Worm (Caenorhabditis elegans) whole organism, late embryonic: ENCODE results near the gene qua-1.

Experiments used
- C08G9.2 ChIP-seq: sonication (generic microtip); optimal IDR thresholded peaks from 2 replicates; lab custom pipeline; 2016; ENCODE audit warnings: mild to moderate bottlenecking, missing genetic modification characterization, moderate library complexity, missing compliant biosample characterization
- C38D4.7 ChIP-seq: fragments of 200-800 bp; sonication (Bioruptor generic); optimal IDR thresholded peaks from 2 replicates; lab custom pipeline; 2018; ENCODE audit warnings: mild to moderate bottlenecking, missing genetic modification characterization, moderate library complexity, missing compliant biosample characterization
- F13H6.1 ChIP-seq: sonication (generic microtip); optimal IDR thresholded peaks from 2 replicates; lab custom pipeline; 2016; ENCODE audit warnings: missing genetic modification characterization, missing compliant biosample characterization
- K09A11.1 ChIP-seq: sonication (generic microtip); optimal IDR thresholded peaks from 2 replicates; lab custom pipeline; 2017; ENCODE audit warnings: antibody characterized with exemption, mild to moderate bottlenecking, missing genetic modification characterization, missing compliant biosample characterization; ENCODE audit not compliant: insufficient read depth
- T23F11.4 ChIP-seq: fragments of 200-800 bp; sonication (Bioruptor generic); optimal IDR thresholded peaks from 2 replicates; lab custom pipeline; 2018; ENCODE audit warnings: mild to moderate bottlenecking, missing genetic modification characterization, missing compliant biosample characterization
- ama-1 ChIP-seq: fragments of 150-350 bp; optimal IDR thresholded peaks from 2 replicates; lab custom pipeline; 2014
- ceh-19 ChIP-seq: fragments of 200-800 bp; sonication (Bioruptor generic); optimal IDR thresholded peaks from 2 replicates; lab custom pipeline; 2018; ENCODE audit warnings: mild to moderate bottlenecking, missing genetic modification characterization, missing compliant biosample characterization
- ceh-30 ChIP-seq: fragments of 150-350 bp; optimal IDR thresholded peaks from 2 replicates; lab custom pipeline; 2014; ENCODE audit warnings: missing biosample characterization, missing genetic modification characterization
- ceh-31 ChIP-seq: sonication (generic microtip); optimal IDR thresholded peaks from 2 replicates; lab custom pipeline; 2016; ENCODE audit warnings: missing genetic modification characterization, missing compliant biosample characterization
- ceh-34 ChIP-seq: sonication (generic microtip); optimal IDR thresholded peaks from 2 replicates; lab custom pipeline; 2016; ENCODE audit warnings: mild to moderate bottlenecking, missing genetic modification characterization, missing compliant biosample characterization
- ceh-45 ChIP-seq: fragments of 200-800 bp; sonication (Bioruptor generic); IDR thresholded peaks from 2 replicates; pipeline ENCODE4 v1.3.6; 2022; ENCODE audit warnings: missing genetic modification reagents, missing genetic modification characterization, missing compliant biosample characterization
- ceh-48 ChIP-seq: sonication (generic microtip); optimal IDR thresholded peaks from 2 replicates; lab custom pipeline; 2016; ENCODE audit warnings: missing genetic modification characterization, inconsistent platforms, missing compliant biosample characterization
- ceh-6 ChIP-seq: fragments of 200-800 bp; sonication (Bioruptor generic); optimal IDR thresholded peaks from 2 replicates; lab custom pipeline; 2018; ENCODE audit warnings: mild to moderate bottlenecking, missing genetic modification characterization, missing compliant biosample characterization
- ceh-9 ChIP-seq: sonication (generic microtip); optimal IDR thresholded peaks from 2 replicates; lab custom pipeline; 2016; ENCODE audit warnings: mild to moderate bottlenecking, missing genetic modification characterization, inconsistent platforms, missing compliant biosample characterization
- dve-1 ChIP-seq: sonication (generic microtip); optimal IDR thresholded peaks from 2 replicates; lab custom pipeline; 2017; ENCODE audit warnings: antibody characterized with exemption, mild to moderate bottlenecking, missing genetic modification characterization, missing compliant biosample characterization
- elt-4 ChIP-seq: sonication (generic microtip); optimal IDR thresholded peaks from 2 replicates; lab custom pipeline; 2016; ENCODE audit warnings: missing genetic modification characterization, missing compliant biosample characterization
- ets-4 ChIP-seq: sonication (generic microtip); optimal IDR thresholded peaks from 2 replicates; lab custom pipeline; 2016; ENCODE audit warnings: missing genetic modification characterization, missing compliant biosample characterization
- eyg-1 ChIP-seq: sonication (generic microtip); optimal IDR thresholded peaks from 2 replicates; lab custom pipeline; 2016; ENCODE audit warnings: missing genotype, missing genetic modification characterization, missing compliant biosample characterization
- fax-1 ChIP-seq: sonication (generic microtip); optimal IDR thresholded peaks from 2 replicates; lab custom pipeline; 2016; ENCODE audit warnings: missing genotype, missing genetic modification characterization, missing compliant biosample characterization
- fkh-6 ChIP-seq: sonication (generic microtip); optimal IDR thresholded peaks from 2 replicates; lab custom pipeline; 2016; ENCODE audit warnings: missing genetic modification characterization, missing compliant biosample characterization
- hlh-8 ChIP-seq: sonication (generic microtip); optimal IDR thresholded peaks from 2 replicates; lab custom pipeline; 2016; ENCODE audit warnings: missing genotype, missing genetic modification characterization, missing compliant biosample characterization
- lin-11 ChIP-seq: fragments of 200-800 bp; sonication (Bioruptor generic); optimal IDR thresholded peaks from 2 replicates; lab custom pipeline; 2018; ENCODE audit warnings: mild to moderate bottlenecking, missing genetic modification characterization, missing compliant biosample characterization
- mec-3 ChIP-seq: sonication (generic microtip); optimal IDR thresholded peaks from 2 replicates; lab custom pipeline; 2016; ENCODE audit warnings: borderline replicate concordance, missing genetic modification characterization, missing compliant biosample characterization
- nfya-1 ChIP-seq: sonication (generic microtip); optimal IDR thresholded peaks from 2 replicates; lab custom pipeline; 2017; ENCODE audit warnings: missing genetic modification characterization, mild to moderate bottlenecking, missing compliant biosample characterization, antibody characterized with exemption, moderate library complexity
- nhr-11 ChIP-seq: fragments of 150-350 bp; optimal IDR thresholded peaks from 2 replicates; lab custom pipeline; 2014; ENCODE audit warnings: missing biosample characterization, missing genetic modification characterization
- nhr-232 ChIP-seq: sonication (generic microtip); optimal IDR thresholded peaks from 2 replicates; lab custom pipeline; 2016; ENCODE audit warnings: missing genetic modification characterization, missing compliant biosample characterization
- pag-3 ChIP-seq: sonication (generic microtip); optimal IDR thresholded peaks from 2 replicates; lab custom pipeline; 2016; ENCODE audit warnings: missing compliant biosample characterization, missing genetic modification characterization, borderline replicate concordance
- pax-1 ChIP-seq: fragments of 150-350 bp; optimal IDR thresholded peaks from 2 replicates; lab custom pipeline; 2014; ENCODE audit warnings: missing biosample characterization, missing genetic modification characterization
- pha-4 ChIP-seq: fragments of 150-350 bp; optimal IDR thresholded peaks from 2 replicates; lab custom pipeline; 2018; ENCODE audit warnings: missing biosample characterization, missing genetic modification reagents, missing genetic modification characterization
- ref-2 ChIP-seq: sonication (generic microtip); optimal IDR thresholded peaks from 2 replicates; lab custom pipeline; 2016; ENCODE audit warnings: missing genetic modification characterization, missing compliant biosample characterization
- rnt-1 ChIP-seq: sonication (generic microtip); optimal IDR thresholded peaks from 2 replicates; lab custom pipeline; 2016; ENCODE audit warnings: missing genetic modification characterization, missing compliant biosample characterization
- sdc-2 ChIP-seq: sonication (generic microtip); optimal IDR thresholded peaks from 2 replicates; lab custom pipeline; 2016; ENCODE audit warnings: missing genotype, missing genetic modification characterization, missing compliant biosample characterization
- syd-9 ChIP-seq: sonication (generic microtip); optimal IDR thresholded peaks from 2 replicates; lab custom pipeline; 2016; ENCODE audit warnings: mild to moderate bottlenecking, missing genetic modification characterization, moderate library complexity, missing compliant biosample characterization
- ttx-3 ChIP-seq: sonication (generic microtip); optimal IDR thresholded peaks from 2 replicates; lab custom pipeline; 2016; ENCODE audit warnings: missing genetic modification reagents, missing genetic modification characterization, missing compliant biosample characterization
- unc-3 ChIP-seq, 2 experiments: fragments of 200-800 bp in 1 of 2; sonication (Bioruptor generic) in 1 of 2; sonication (generic microtip) in 1 of 2; conservative IDR thresholded peaks in 1 of 2; optimal IDR thresholded peaks in 1 of 2; 2 replicates each; pipeline versions ENCODE4 v1.3.6 to Lab custom; 2016 to 2022; ENCODE audit warnings: missing compliant biosample characterization in 2 of 2, missing genetic modification characterization in 2 of 2, missing genetic modification reagents in 1 of 2
- unc-42 ChIP-seq: sonication (generic microtip); optimal IDR thresholded peaks from 2 replicates; lab custom pipeline; 2016; ENCODE audit warnings: missing genotype, missing genetic modification characterization, missing compliant biosample characterization
- unc-55 ChIP-seq: sonication (generic microtip); optimal IDR thresholded peaks from 2 replicates; lab custom pipeline; 2017; ENCODE audit warnings: missing biosample characterization, missing genetic modification reagents, missing genetic modification characterization
- unc-86 ChIP-seq: sonication (generic microtip); optimal IDR thresholded peaks from 2 replicates; lab custom pipeline; 2016; ENCODE audit warnings: missing genetic modification characterization, missing compliant biosample characterization
- ztf-16 ChIP-seq: sonication (generic microtip); optimal IDR thresholded peaks from 2 replicates; lab custom pipeline; 2017; ENCODE audit warnings: missing genetic modification characterization, missing compliant biosample characterization

The qua-1 gene

ce11 chrII:8212680-8213079, 14.1 kb downstream of the qua-1 start, which contains the start of gene twk-3:
TSS of gene twk-3 (minus strand) at chrII:8212780.
- TF ChIP-seq ets-4 (tag; lab: Kevin White, UChicago) (no peak), unc-42 (tag; lab: Kevin White, UChicago) (no peak), mec-3 (tag; lab: Kevin White, UChicago) (no peak), elt-4 (tag; lab: Kevin White, UChicago) (no peak)

ce11 chrII:8214367-8214766, 15.8 kb downstream of the qua-1 start, which contains the start of gene M110.10:
TSS of gene M110.10 (minus strand) at chrII:8214467.
- TF ChIP-seq pag-3 (tag; lab: Kevin White, UChicago) (no peak), ceh-31 (no peak), ceh-9 (tag; lab: Kevin White, UChicago) (no peak), unc-3 (GFP tag; conservative IDR thresholded peaks at IDR 0.05; lab: Robert Waterston, UW) (no peak), unc-3 (tag; optimal IDR thresholded peaks at IDR 0.05; lab: Kevin White, UChicago) (no peak), hlh-8 (no peak), F13H6.1 (tag; lab: Kevin White, UChicago) (no peak), dve-1 (tag; lab: Kevin White, UChicago) (no peak), elt-4 (tag; lab: Kevin White, UChicago) (no peak), ref-2 (tag; lab: Kevin White, UChicago) (no peak), rnt-1 (no peak), ama-1 (no peak), syd-9 (tag; lab: Kevin White, UChicago) (no peak), unc-86 (tag; lab: Kevin White, UChicago) (no peak), pha-4 (tag; lab: Kevin White, UChicago) (no peak), ceh-19 (GFP tag; lab: Kevin White, UChicago) (no peak), C38D4.7 (GFP tag; lab: Kevin White, UChicago) (no peak), eyg-1 (no peak), ttx-3 (tag; lab: Kevin White, UChicago) (no peak), K09A11.1 (tag; lab: Kevin White, UChicago) (no peak), ceh-45 (GFP tag; lab: Robert Waterston, UW) (no peak)
- TF ChIP-seq, all 69 proteins: peak for 0

ce11 chrII:8216433-8216832, 17.8 kb downstream of the qua-1 start, which contains the start of gene M110.3:
TSS of gene M110.3 (minus strand) at chrII:8216616.
- TF ChIP-seq unc-42 (tag; lab: Kevin White, UChicago) (peak; percentile 37), sdc-2 (no peak), C08G9.2 (tag; lab: Kevin White, UChicago) (no peak), ceh-48 (tag; lab: Kevin White, UChicago) (peak; percentile 78), nhr-11 (tag; lab: Kevin White, UChicago) (no peak), nfya-1 (tag; lab: Kevin White, UChicago) (peak; percentile 20), dve-1 (tag; lab: Kevin White, UChicago) (peak; percentile 20), unc-55 (GFP tag; lab: Kevin White, UChicago) (peak; percentile 20), nhr-232 (no peak), ets-4 (tag; lab: Kevin White, UChicago) (peak; percentile 21), ceh-34 (tag; lab: Kevin White, UChicago) (peak; percentile 32), fax-1 (tag; lab: Kevin White, UChicago) (no peak), pax-1 (tag; lab: Kevin White, UChicago) (peak; percentile 9), fkh-6 (tag; lab: Kevin White, UChicago) (no peak)

ce11 chrII:8216922-8217321, 18.3 kb downstream of the qua-1 start, which contains the start of gene ifg-1:
TSS of gene ifg-1 (plus strand) at chrII:8217222.
- TF ChIP-seq unc-3 (GFP tag; conservative IDR thresholded peaks at IDR 0.05; lab: Robert Waterston, UW) = no peak
- TF ChIP-seq unc-3 (tag; optimal IDR thresholded peaks at IDR 0.05; lab: Kevin White, UChicago) = no peak
- no peak for TF ChIP-seq ztf-16 (tag; lab: Kevin White, UChicago)
- TF ChIP-seq elt-4 (tag; lab: Kevin White, UChicago) = no peak
- TF ChIP-seq ceh-19 (GFP tag; lab: Kevin White, UChicago) = no peak
- TF ChIP-seq lin-11 = no peak
- no peak for TF ChIP-seq ceh-30 (tag; lab: Kevin White, UChicago)
- TF ChIP-seq T23F11.4 (GFP tag; lab: Kevin White, UChicago) = no peak
- TF ChIP-seq unc-42 (tag; lab: Kevin White, UChicago) = no peak
- no peak for TF ChIP-seq fax-1 (tag; lab: Kevin White, UChicago)
- no peak for TF ChIP-seq ceh-6 (GFP tag; lab: Kevin White, UChicago)
- no peak for TF ChIP-seq ceh-48 (tag; lab: Kevin White, UChicago)
- TF ChIP-seq, all 69 proteins: peak for 0
